Worm (Caenorhabditis elegans): ENCODE data around the gene pnc-1.

DNA sequence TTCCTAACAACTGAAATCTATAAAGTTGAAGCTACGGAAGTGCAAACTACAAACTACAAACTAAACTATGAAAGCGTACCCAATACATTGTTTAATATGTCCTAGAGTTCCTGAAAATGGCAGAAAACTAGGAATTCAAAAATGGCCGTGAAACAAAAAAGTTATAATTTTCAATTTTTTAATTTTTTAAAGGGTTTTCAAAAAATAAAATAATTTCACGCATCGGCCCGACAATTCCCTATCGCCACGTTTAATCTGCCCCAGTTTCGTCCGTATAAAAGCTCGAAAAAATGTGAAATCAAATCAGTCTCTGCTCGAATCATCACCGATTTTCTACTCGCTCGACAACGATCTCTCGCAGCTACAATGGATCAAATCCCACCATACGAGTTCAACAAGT is 25.6 kb upstream of the pnc-1 start, which contains the start of gene Y38C1AA.7:
- TF ChIP-seq tra-1 (GFP tag; IDR thresholded peaks at IDR 0.05) (no peak), zag-1 (tag; optimal IDR thresholded peaks at IDR 0.05) (no peak), dve-1 (tag; optimal IDR thresholded peaks at IDR 0.05; ENCODE audit: insufficient read depth) (no peak), unc-62 (GFP tag; optimal IDR thresholded peaks at IDR 0.05 in 1 of 2) (no peak), unc-62 (tag; optimal IDR thresholded peaks at IDR 0.05) (no peak), ztf-11 (tag; optimal IDR thresholded peaks at IDR 0.05) (no peak), nhr-237 (tag; optimal IDR thresholded peaks at IDR 0.05) (no peak)

Measured in whole organism, L4 larva.